Fruit fly (Drosophila melanogaster): Measurements from ENCODE around the gene CG34428.

CG34428 gene

dm6 chr3L:13022854-13023560 is 38.6 kb upstream of the CG34428 start, which contains the start of gene RpS12 (continued):
- peak; percentile 60; the same call in 1 of the 4 replicates for TF ChIP-seq chinmo (GFP tag; IDR thresholded peaks at IDR 0.05; ENCODE audit: partially characterized antibody)
- TF ChIP-seq hb (GFP tag; IDR thresholded peaks at IDR 0.05; ENCODE audit: partially characterized antibody): peak; percentile 82
- TF ChIP-seq nmo (GFP tag; optimal IDR thresholded peaks at IDR 0.05): peak; percentile 56
- TF ChIP-seq eyg (GFP tag; optimal IDR thresholded peaks at IDR 0.05): peak; percentile 71
- no peak for TF ChIP-seq Lim3 (GFP tag; IDR thresholded peaks at IDR 0.05)
- TF ChIP-seq CG7928 (GFP tag; optimal IDR thresholded peaks at IDR 0.05): peak; percentile 51
- peak; percentile 89 for TF ChIP-seq CG17568 (GFP tag; optimal IDR thresholded peaks at IDR 0.05)
- peak; percentile 84 for TF ChIP-seq gce (GFP tag; IDR thresholded peaks at IDR 0.05)
- peak; percentile 29; the same call in 1 of the 2 replicates for TF ChIP-seq CG31224 (GFP tag; IDR thresholded peaks at IDR 0.05)
- TF ChIP-seq Tbp (GFP tag; optimal IDR thresholded peaks at IDR 0.05): no peak
- peak in 2 of 3 experiments; percentile 15 to 51 for TF ChIP-seq lola (GFP tag; optimal IDR thresholded peaks at IDR 0.05)
- TF ChIP-seq stc (GFP tag; IDR thresholded peaks at IDR 0.05): peak; percentile 42; the same call in 1 of the 2 replicates
- TF ChIP-seq Abd-B (GFP tag; optimal IDR thresholded peaks at IDR 0.05): no peak
- TF ChIP-seq lbe (GFP tag; optimal IDR thresholded peaks at IDR 0.05): peak; percentile 67
- no peak for TF ChIP-seq dimm (GFP tag; IDR thresholded peaks at IDR 0.05)
- peak; percentile 84 for TF ChIP-seq CG13624 (GFP tag; optimal IDR thresholded peaks at IDR 0.05)
- TF ChIP-seq sob (GFP tag; IDR thresholded peaks at IDR 0.05): peak; percentile 88
- peak; percentile 53 for TF ChIP-seq CG10462 (GFP tag; optimal IDR thresholded peaks at IDR 0.05)
- TF ChIP-seq Myb (GFP tag; optimal IDR thresholded peaks at IDR 0.05): peak; percentile 45
- TF ChIP-seq CG8765 (GFP tag; IDR thresholded peaks at IDR 0.05): no peak
- peak; percentile 86 for TF ChIP-seq YL-1 (GFP tag; optimal IDR thresholded peaks at IDR 0.05)
- peak; percentile 70 for TF ChIP-seq chn (GFP tag; optimal IDR thresholded peaks at IDR 0.05)
- TF ChIP-seq her (GFP tag; optimal IDR thresholded peaks at IDR 0.05): peak; percentile 85
- no peak for TF ChIP-seq corto (GFP tag; optimal IDR thresholded peaks at IDR 0.05)
- peak; percentile 71 for TF ChIP-seq slp2 (GFP tag; optimal IDR thresholded peaks at IDR 0.05)
- TF ChIP-seq Doc2 (GFP tag; IDR thresholded peaks at IDR 0.05): no peak
- peak; percentile 69 for TF ChIP-seq dysf (GFP tag; IDR thresholded peaks at IDR 0.05)
- TF ChIP-seq kay (GFP tag; optimal IDR thresholded peaks at IDR 0.05): no peak
- peak; percentile 73 for TF ChIP-seq pho (GFP tag; optimal IDR thresholded peaks at IDR 0.05)
- TF ChIP-seq CG32772 (GFP tag; IDR thresholded peaks at IDR 0.05): peak; percentile 62
- peak; percentile 62; the same call in 2 of the 3 replicates for TF ChIP-seq CG6175 (GFP tag; IDR thresholded peaks at IDR 0.05)
- peak; percentile 92 for TF ChIP-seq CG6791 (GFP tag; IDR thresholded peaks at IDR 0.05; ENCODE audit: partially characterized antibody)
- TF ChIP-seq ac (GFP tag; optimal IDR thresholded peaks at IDR 0.05): peak; percentile 50
- peak; percentile 86 for TF ChIP-seq mirr (GFP tag; optimal IDR thresholded peaks at IDR 0.05)
- TF ChIP-seq prd (optimal IDR thresholded peaks at IDR 0.05): no peak
- peak; percentile 48; the same call in 2 of the 3 replicates for TF ChIP-seq prd (GFP tag; IDR thresholded peaks at IDR 0.05)
- peak; percentile 84 for TF ChIP-seq Fer3 (tag; optimal IDR thresholded peaks at IDR 0.05)
- TF ChIP-seq HmgZ (tag; optimal IDR thresholded peaks at IDR 0.05): peak; percentile 59
- peak; percentile 73 for TF ChIP-seq CG30403 (GFP tag; optimal IDR thresholded peaks at IDR 0.05)
- TF ChIP-seq CG3163 (GFP tag; optimal IDR thresholded peaks at IDR 0.05): peak; percentile 70
- TF ChIP-seq knrl (GFP tag; IDR thresholded peaks at IDR 0.05; ENCODE audit: partially characterized antibody): peak; percentile 80
- TF ChIP-seq CG8089 (GFP tag; optimal IDR thresholded peaks at IDR 0.05): peak; percentile 83
- peak; percentile 87 for TF ChIP-seq CG12071 (GFP tag; optimal IDR thresholded peaks at IDR 0.05)
- TF ChIP-seq CkIIα-i1 (GFP tag; IDR thresholded peaks at IDR 0.05): 0 out of 2 replicates have a peak, but pooled peaks have one; percentile 38
- peak; percentile 68 for TF ChIP-seq ems (GFP tag; optimal IDR thresholded peaks at IDR 0.05)
- TF ChIP-seq cad (GFP tag; optimal IDR thresholded peaks at IDR 0.05): no peak
- TF ChIP-seq Hsf (GFP tag; optimal IDR thresholded peaks at IDR 0.05): peak; percentile 85
- TF ChIP-seq CG2678 (tag; optimal IDR thresholded peaks at IDR 0.05): peak; percentile 60
- TF ChIP-seq pfk (GFP tag; optimal IDR thresholded peaks at IDR 0.05): peak; percentile 66
- no peak for TF ChIP-seq Hr39 (optimal IDR thresholded peaks at IDR 0.05)

Data from whole organism, embryonic.